Worm (Caenorhabditis elegans): ENCODE results near the gene lst-6.

DNA sequence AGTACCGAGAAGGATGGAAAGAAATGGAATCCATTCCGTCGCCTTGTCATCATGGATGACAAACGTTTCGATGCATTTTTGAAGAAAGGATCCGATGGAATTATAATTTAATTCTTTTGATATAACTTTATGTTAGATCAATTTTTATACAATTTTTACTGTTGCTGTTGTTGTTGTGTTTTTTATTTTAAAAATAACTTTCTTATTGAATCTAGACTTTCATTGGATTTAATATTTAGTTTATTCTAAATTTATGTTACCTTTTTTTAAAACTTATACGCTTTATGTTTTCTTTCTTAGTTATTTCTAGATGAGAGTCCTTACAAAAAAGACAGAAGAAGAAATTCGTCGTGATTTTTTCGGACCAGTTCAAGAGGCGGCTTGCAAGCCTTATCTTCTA is 32.7 kb upstream of the lst-6 start, which contains the start of gene ZK1127.3:
- no peak for TF ChIP-seq B0310.2 (tag; optimal IDR thresholded peaks at IDR 0.05)
- TF ChIP-seq ama-1 (optimal IDR thresholded peaks at IDR 0.05) = no peak
- TF ChIP-seq sea-1 (GFP tag; conservative IDR thresholded peaks at IDR 0.05) = no peak
- TF ChIP-seq hnd-1 (tag; optimal IDR thresholded peaks at IDR 0.05) = no peak
- no peak for TF ChIP-seq ceh-13 (GFP tag; optimal IDR thresholded peaks at IDR 0.05)
- no peak for TF ChIP-seq ceh-36 (tag; optimal IDR thresholded peaks at IDR 0.05)
- TF ChIP-seq hmg-4 (GFP tag; optimal IDR thresholded peaks at IDR 0.05) = no peak
- no peak for TF ChIP-seq flt-1 (GFP tag; IDR thresholded peaks at IDR 0.05)
- no peak for TF ChIP-seq tbx-11 (GFP tag; IDR thresholded peaks at IDR 0.05)
- TF ChIP-seq scrt-1 (GFP tag; IDR thresholded peaks at IDR 0.05) = no peak
- no peak for TF ChIP-seq aly-1 (tag; optimal IDR thresholded peaks at IDR 0.05)
- TF ChIP-seq ets-7 (tag; optimal IDR thresholded peaks at IDR 0.05) = no peak
- no peak for TF ChIP-seq F13C5.2 (tag; optimal IDR thresholded peaks at IDR 0.05)
- no peak for TF ChIP-seq tbx-37 (GFP tag; conservative IDR thresholded peaks at IDR 0.05)
